Fruit fly (Drosophila melanogaster): Measurements from ENCODE around the gene Vtld.
"Not testable (repeated sequence)": the region's sequence is repeated elsewhere in the genome, so short reads cannot be mapped to it uniquely, and the experiment has no call there.

DNA sequence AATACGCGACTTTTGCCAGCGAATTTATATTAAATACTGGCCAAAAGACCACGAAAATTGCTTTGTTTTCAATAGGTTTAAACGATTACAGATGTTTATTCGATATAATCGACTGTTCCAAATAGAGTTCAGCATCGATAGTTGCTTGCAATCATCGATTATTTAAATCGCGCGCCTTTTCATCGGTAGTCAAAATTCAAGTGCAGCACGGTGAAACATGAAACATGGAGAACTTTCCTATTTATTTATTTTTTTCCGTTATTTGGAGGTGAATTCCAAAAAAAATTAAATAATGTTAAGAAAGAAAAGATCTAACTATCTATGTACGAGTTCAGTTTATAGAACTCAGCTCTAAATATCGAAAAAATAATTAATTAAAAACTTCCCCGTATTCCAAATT, 10.6 kb upstream of the Vtld start, which contains the start of gene CG42638:
- not testable (repeated sequence) for TF ChIP-seq CG12299 (tag; optimal IDR thresholded peaks at IDR 0.05); ewg (GFP tag; optimal IDR thresholded peaks at IDR 0.05); CG14710 (tag; optimal IDR thresholded peaks at IDR 0.05); CG6854 (GFP tag; optimal IDR thresholded peaks at IDR 0.05); Usf (GFP tag; optimal IDR thresholded peaks at IDR 0.05); nmo (GFP tag; optimal IDR thresholded peaks at IDR 0.05)

Data from whole organism, embryonic.